Worm (Caenorhabditis elegans) whole organism, L1 larva: Measurements from ENCODE around the gene samp-1.

Experiments
- C16A3.4 ChIP-seq: fragments of 150-350 bp; optimal IDR thresholded peaks from 2 replicates; lab custom pipeline; 2014; ENCODE audit warnings: missing biosample characterization, missing genetic modification characterization
- aha-1 ChIP-seq: fragments of 150-350 bp; optimal IDR thresholded peaks from 2 replicates; lab custom pipeline; 2014; ENCODE audit warnings: missing biosample characterization, missing genetic modification characterization
- aly-2 ChIP-seq: fragments of 150-350 bp; optimal IDR thresholded peaks from 2 replicates; lab custom pipeline; 2014; ENCODE audit warnings: missing biosample characterization, missing genetic modification characterization
- blmp-1 ChIP-seq: fragments of 150-350 bp; optimal IDR thresholded peaks from 2 replicates; lab custom pipeline; 2014; ENCODE audit warnings: missing biosample characterization, missing genetic modification characterization
- ceh-63 ChIP-seq: fragments of 200-800 bp; sonication (Bioruptor generic); optimal IDR thresholded peaks from 2 replicates; lab custom pipeline; 2018; ENCODE audit warnings: mild to moderate bottlenecking, missing genetic modification characterization, missing compliant biosample characterization
- ceh-8 ChIP-seq: fragments of 200-800 bp; sonication (Bioruptor generic); optimal IDR thresholded peaks from 2 replicates; lab custom pipeline; 2018; ENCODE audit warnings: mild to moderate bottlenecking, missing genetic modification characterization, moderate library complexity, missing compliant biosample characterization
- ceh-82 ChIP-seq, 3 experiments: fragments of 150-350 bp in 1 of 3; sonication (generic microtip) in 2 of 3; optimal IDR thresholded peaks; 2 replicates each; lab custom pipeline; 2014 to 2017; ENCODE audit warnings: missing biosample characterization in 3 of 3, missing genetic modification characterization in 3 of 3
- ceh-90 ChIP-seq: sonication (generic microtip); optimal IDR thresholded peaks from 2 replicates; lab custom pipeline; 2016; ENCODE audit warnings: missing genetic modification characterization, missing compliant biosample characterization
- ces-1 ChIP-seq: fragments of 150-350 bp; optimal IDR thresholded peaks from 2 replicates; lab custom pipeline; 2014; ENCODE audit warnings: missing biosample characterization, missing genetic modification reagents, missing genetic modification characterization
- dsc-1 ChIP-seq: sonication (generic microtip); optimal IDR thresholded peaks from 2 replicates; lab custom pipeline; 2016; ENCODE audit warnings: mild to moderate bottlenecking, missing genetic modification characterization, missing compliant biosample characterization
- efl-1 ChIP-seq, 4 experiments: fragments of 150-350 bp; optimal IDR thresholded peaks in 3 of 4; peaks in 1 of 4; 1 replicate in 1 of 4; 2 replicates in 3 of 4; lab custom pipeline; 2014; ENCODE audit warnings: missing biosample characterization in 2 of 4, missing genetic modification characterization in 2 of 4, missing genetic modification reagents in 2 of 4
- egl-27 ChIP-seq, 2 experiments: fragments of 150-350 bp in 1 of 2; sonication (generic microtip); optimal IDR thresholded peaks; 3 replicates each; lab custom pipeline; 2017 to 2018; ENCODE audit warnings: missing biosample characterization in 2 of 2, missing genetic modification characterization in 2 of 2, missing genetic modification reagents in 2 of 2
- elt-3 ChIP-seq, 6 experiments: fragments of 150-350 bp in 1 of 6; sonication (generic microtip); optimal IDR thresholded peaks; 2 replicates each; lab custom pipeline; 2017 to 2018; ENCODE audit warnings: missing biosample characterization in 6 of 6, missing genetic modification characterization in 6 of 6, inconsistent platforms in 1 of 6
- ets-5 ChIP-seq: fragments of 200-800 bp; sonication (Bioruptor generic); IDR thresholded peaks from 2 replicates; pipeline ENCODE4 v1.3.6; 2022; ENCODE audit warnings: missing genetic modification characterization, missing compliant biosample characterization
- fkh-10 ChIP-seq: sonication (generic microtip); optimal IDR thresholded peaks from 2 replicates; lab custom pipeline; 2017; ENCODE audit warnings: missing biosample characterization, missing genetic modification reagents, missing genetic modification characterization
- fos-1 ChIP-seq: fragments of 150-350 bp; optimal IDR thresholded peaks from 2 replicates; lab custom pipeline; 2014; ENCODE audit warnings: missing biosample characterization, missing genetic modification characterization
- hlh-17 ChIP-seq: fragments of 200-800 bp; sonication (Bioruptor generic); optimal IDR thresholded peaks from 2 replicates; lab custom pipeline; 2018; ENCODE audit warnings: missing genetic modification characterization, mild to moderate bottlenecking, missing compliant biosample characterization, moderate library complexity, borderline replicate concordance
- hpl-2 ChIP-seq: fragments of 150-350 bp; optimal IDR thresholded peaks from 2 replicates; lab custom pipeline; 2014; ENCODE audit warnings: missing biosample characterization, missing genetic modification reagents, missing genetic modification characterization
- irx-1 ChIP-seq: sonication (generic microtip); optimal IDR thresholded peaks from 2 replicates; lab custom pipeline; 2016; ENCODE audit warnings: missing genetic modification characterization, missing compliant biosample characterization
- isw-1 ChIP-seq: fragments of 200-800 bp; sonication (Bioruptor generic); IDR thresholded peaks from 2 replicates; pipeline ENCODE4 v1.3.6; 2022; ENCODE audit warnings: missing genetic modification characterization, missing compliant biosample characterization
- lin-13 ChIP-seq: fragments of 150-350 bp; optimal IDR thresholded peaks from 2 replicates; lab custom pipeline; 2014; ENCODE audit warnings: missing biosample characterization, missing genetic modification reagents, missing genetic modification characterization
- lin-14 ChIP-seq: fragments of 200-800 bp; sonication (Bioruptor generic); optimal IDR thresholded peaks from 2 replicates; lab custom pipeline; 2018; ENCODE audit warnings: mild to moderate bottlenecking, missing genetic modification characterization, moderate library complexity, missing compliant biosample characterization
- lin-15B ChIP-seq: fragments of 150-350 bp; sonication (generic microtip); optimal IDR thresholded peaks from 3 replicates; lab custom pipeline; 2014; ENCODE audit warnings: missing biosample characterization, missing genetic modification characterization
- lin-39 ChIP-seq: fragments of 150-350 bp; optimal IDR thresholded peaks from 2 replicates; lab custom pipeline; 2014; ENCODE audit warnings: missing biosample characterization, missing genetic modification reagents, missing genetic modification characterization
- lir-3 ChIP-seq: sonication (generic microtip); optimal IDR thresholded peaks from 2 replicates; lab custom pipeline; 2016; ENCODE audit warnings: mild to moderate bottlenecking, missing genetic modification characterization, moderate library complexity, missing compliant biosample characterization; ENCODE audit not compliant: poor library complexity
- mab-9 ChIP-seq: fragments of 200-800 bp; sonication (Bioruptor generic); IDR thresholded peaks from 2 replicates; pipeline ENCODE4 v1.3.6; 2022; ENCODE audit warnings: missing genetic modification reagents, missing genetic modification characterization, missing compliant biosample characterization
- mdl-1 ChIP-seq, 2 experiments: fragments of 150-350 bp; optimal IDR thresholded peaks; 2 replicates each; lab custom pipeline; 2014 to 2017; ENCODE audit warnings: missing biosample characterization in 2 of 2, missing genetic modification characterization in 2 of 2, inconsistent platforms in 1 of 2
- mef-2 ChIP-seq: fragments of 150-350 bp; optimal IDR thresholded peaks from 2 replicates; lab custom pipeline; 2014; ENCODE audit warnings: missing biosample characterization, missing genetic modification characterization
- mep-1 ChIP-seq: fragments of 150-350 bp; optimal IDR thresholded peaks from 2 replicates; lab custom pipeline; 2014; ENCODE audit warnings: missing biosample characterization, missing genetic modification characterization
- nhr-11 ChIP-seq: fragments of 150-350 bp; optimal IDR thresholded peaks from 2 replicates; lab custom pipeline; 2014; ENCODE audit warnings: missing biosample characterization, missing genetic modification characterization
- nhr-20 ChIP-seq: sonication (generic microtip); optimal IDR thresholded peaks from 2 replicates; lab custom pipeline; 2016; ENCODE audit warnings: mild to moderate bottlenecking, missing genetic modification characterization, missing compliant biosample characterization
- nhr-28 ChIP-seq: fragments of 150-350 bp; optimal IDR thresholded peaks from 2 replicates; lab custom pipeline; 2014; ENCODE audit warnings: missing biosample characterization, missing genetic modification characterization
- nhr-47 ChIP-seq: sonication (generic microtip); optimal IDR thresholded peaks from 2 replicates; lab custom pipeline; 2016; ENCODE audit warnings: mild to moderate bottlenecking, missing genetic modification characterization, moderate library complexity, missing compliant biosample characterization
- nhr-71 ChIP-seq: sonication (generic microtip); optimal IDR thresholded peaks from 2 replicates; lab custom pipeline; 2016; ENCODE audit warnings: mild to moderate bottlenecking, missing genetic modification characterization, moderate library complexity, missing compliant biosample characterization
- nhr-76 ChIP-seq: sonication (generic microtip); optimal IDR thresholded peaks from 2 replicates; lab custom pipeline; 2017; ENCODE audit warnings: missing biosample characterization, missing genetic modification characterization
- nhr-77 ChIP-seq: fragments of 150-350 bp; optimal IDR thresholded peaks from 2 replicates; lab custom pipeline; 2014; ENCODE audit warnings: missing biosample characterization, missing genetic modification characterization
- nhr-85 ChIP-seq: sonication (generic microtip); peaks from one replicate; lab custom pipeline; 2016; ENCODE audit warnings: missing genetic modification characterization, inconsistent platforms, missing compliant biosample characterization
- pag-3 ChIP-seq: sonication (generic microtip); optimal IDR thresholded peaks from 2 replicates; lab custom pipeline; 2017; ENCODE audit warnings: missing genetic modification characterization, mild to moderate bottlenecking, missing compliant biosample characterization, antibody characterized with exemption, borderline replicate concordance; ENCODE audit not compliant: insufficient read depth
- pax-3 ChIP-seq: fragments of 200-800 bp; sonication (Bioruptor generic); optimal IDR thresholded peaks from 2 replicates; lab custom pipeline; 2018; ENCODE audit warnings: mild to moderate bottlenecking, missing genetic modification characterization, moderate library complexity, missing compliant biosample characterization
- pqm-1 ChIP-seq: sonication (generic microtip); optimal IDR thresholded peaks from 3 replicates; lab custom pipeline; 2017; ENCODE audit warnings: missing biosample characterization, missing genetic modification characterization
- rnt-1 ChIP-seq: sonication (generic microtip); optimal IDR thresholded peaks from 2 replicates; lab custom pipeline; 2016; ENCODE audit warnings: mild to moderate bottlenecking, missing genetic modification characterization, moderate library complexity, missing compliant biosample characterization
- skn-1 ChIP-seq: fragments of 150-350 bp; optimal IDR thresholded peaks from 2 replicates; lab custom pipeline; 2014; ENCODE audit warnings: missing biosample characterization, missing genetic modification characterization
- snpc-4 ChIP-seq: fragments of 150-350 bp; optimal IDR thresholded peaks from 2 replicates; lab custom pipeline; 2014; ENCODE audit warnings: missing biosample characterization, missing genetic modification characterization
- sox-4 ChIP-seq: sonication (generic microtip); optimal IDR thresholded peaks from 2 replicates; lab custom pipeline; 2016; ENCODE audit warnings: missing genetic modification characterization, missing compliant biosample characterization
- swsn-7 ChIP-seq: sonication (generic microtip); optimal IDR thresholded peaks from 2 replicates; lab custom pipeline; 2016; ENCODE audit warnings: missing genetic modification characterization, missing compliant biosample characterization
- unc-130 ChIP-seq: fragments of 150-350 bp; optimal IDR thresholded peaks from 2 replicates; lab custom pipeline; 2017; ENCODE audit warnings: missing biosample characterization, missing genetic modification characterization, inconsistent platforms
- unc-62 ChIP-seq: fragments of 150-350 bp; optimal IDR thresholded peaks from 2 replicates; lab custom pipeline; 2014; ENCODE audit warnings: missing biosample characterization, missing genetic modification reagents, missing genetic modification characterization
- unc-98 ChIP-seq: fragments of 200-800 bp; sonication (Bioruptor generic); IDR thresholded peaks from 2 replicates; pipeline ENCODE4 v1.3.6; 2022; ENCODE audit warnings: missing genetic modification characterization, missing compliant biosample characterization
- zag-1 ChIP-seq: fragments of 150-350 bp; optimal IDR thresholded peaks from 2 replicates; lab custom pipeline; 2014; ENCODE audit warnings: missing biosample characterization, missing genetic modification characterization
- zip-4 ChIP-seq: fragments of 200-800 bp; sonication (Bioruptor generic); optimal IDR thresholded peaks from 2 replicates; lab custom pipeline; 2018; ENCODE audit warnings: mild to moderate bottlenecking, missing genetic modification characterization, moderate library complexity, missing compliant biosample characterization

samp-1 gene

ce11 chrII:11345570-11346029, 42.9 kb downstream of the samp-1 start, which contains the start of gene nduf-11 (continued):
- TF ChIP-seq ceh-8 (GFP tag; lab: Kevin White, UChicago): peak; percentile 30
- no peak for TF ChIP-seq zag-1 (tag; lab: Kevin White, UChicago)
- peak; percentile 69 for TF ChIP-seq pax-3 (tag; lab: Kevin White, UChicago)
- peak; percentile 90 for TF ChIP-seq dsc-1
- peak; percentile 88 for TF ChIP-seq lin-39 (tag; lab: Kevin White, UChicago)
- TF ChIP-seq pqm-1 (tag; lab: Kevin White, UChicago): no peak
- TF ChIP-seq mef-2 (tag; lab: Kevin White, UChicago): no peak
- TF ChIP-seq mdl-1 (tag; optimal IDR thresholded peaks at IDR 0.05; lab: Kevin White, UChicago): peak in 1 of 2 experiments; percentile 80
- peak; percentile 85 for TF ChIP-seq lin-14 (GFP tag; lab: Kevin White, UChicago)
- TF ChIP-seq ets-5 (GFP tag; lab: Robert Waterston, UW): no peak
- peak; percentile 70 for TF ChIP-seq blmp-1
- peak; percentile 87 for TF ChIP-seq nhr-20
- peak; percentile 93 for TF ChIP-seq mep-1 (tag; lab: Kevin White, UChicago)
- peak; percentile 91 for TF ChIP-seq skn-1
- TF ChIP-seq efl-1 (optimal IDR thresholded peaks at IDR 0.05; lab: Kevin White, UChicago): peak; percentile 75 to 98
- TF ChIP-seq efl-1 (GFP tag; optimal IDR thresholded peaks at IDR 0.05 in 1 of 2; lab: Kevin White, UChicago): peak; percentile 96 to 100
- peak; percentile 69 for TF ChIP-seq lin-15B
- TF ChIP-seq sox-4 (tag; lab: Kevin White, UChicago): peak; percentile 63
- peak; percentile 36 for TF ChIP-seq ceh-90 (tag; lab: Kevin White, UChicago)
- no peak for TF ChIP-seq egl-27 (tag; optimal IDR thresholded peaks at IDR 0.05; lab: Kevin White, UChicago)
- TF ChIP-seq nhr-28: no peak
- TF ChIP-seq ceh-82 (tag; optimal IDR thresholded peaks at IDR 0.05; lab: Kevin White, UChicago): peak; percentile 82 to 90 (median 87)
- TF ChIP-seq swsn-7: peak; percentile 87
- TF ChIP-seq nhr-85 (tag; lab: Kevin White, UChicago): peak; percentile 94
- TF ChIP-seq ces-1 (GFP tag; lab: Kevin White, UChicago): no peak
- no peak for TF ChIP-seq unc-98 (GFP tag; lab: Robert Waterston, UW)
- TF ChIP-seq hpl-2 (GFP tag; lab: Kevin White, UChicago): no peak
- TF ChIP-seq nhr-77 (tag; lab: Kevin White, UChicago): peak; percentile 52
- TF ChIP-seq hlh-17: no peak
- TF ChIP-seq nhr-11: peak; percentile 66
- peak; percentile 23 for TF ChIP-seq fkh-10 (GFP tag; lab: Kevin White, UChicago)
- TF ChIP-seq aly-2 (tag; lab: Kevin White, UChicago): peak; percentile 45
- peak; percentile 54 for TF ChIP-seq zip-4 (GFP tag; lab: Kevin White, UChicago)
- TF ChIP-seq unc-62 (GFP tag; lab: Kevin White, UChicago): no peak
- peak; percentile 92 for TF ChIP-seq rnt-1 (tag; lab: Kevin White, UChicago)
- no peak for TF ChIP-seq ceh-63 (GFP tag; lab: Kevin White, UChicago)
- peak in 2 of 6 experiments; percentile 64 to 91 for TF ChIP-seq elt-3 (tag; optimal IDR thresholded peaks at IDR 0.05; lab: Kevin White, UChicago)
- TF ChIP-seq nhr-76 (tag; lab: Kevin White, UChicago): no peak
- peak; percentile 93 for TF ChIP-seq nhr-71 (tag; lab: Kevin White, UChicago)
- TF ChIP-seq isw-1 (GFP tag; lab: Robert Waterston, UW): peak; percentile 84
- peak; percentile 81 for TF ChIP-seq C16A3.4 (tag; lab: Kevin White, UChicago)
- peak; percentile 75 for TF ChIP-seq snpc-4 (tag; lab: Kevin White, UChicago)
- TF ChIP-seq unc-130 (tag; lab: Kevin White, UChicago): peak; percentile 68
- peak; percentile 74 for TF ChIP-seq lir-3 (tag; lab: Kevin White, UChicago)
- peak; percentile 77 for TF ChIP-seq fos-1 (tag; lab: Kevin White, UChicago)
- TF ChIP-seq pag-3: no peak
- TF ChIP-seq lin-13 (GFP tag; lab: Kevin White, UChicago): peak; percentile 75
- 0 out of 2 replicates have a peak, but pooled peaks have one; percentile 21 for TF ChIP-seq mab-9 (GFP tag; lab: Robert Waterston, UW)
- TF ChIP-seq aha-1 (tag; lab: Kevin White, UChicago): peak; percentile 59
- TF ChIP-seq irx-1: peak; percentile 85
- TF ChIP-seq nhr-47 (tag; lab: Kevin White, UChicago): peak; percentile 94
